Worm (Caenorhabditis elegans) whole organism, young adult: ENCODE measurements around the gene lrch-1.

Source experiments
- B0261.1 ChIP-seq: sonication (generic microtip); optimal IDR thresholded peaks from 2 replicates; lab custom pipeline; 2016; ENCODE audit warnings: mild to moderate bottlenecking, missing genetic modification characterization, moderate library complexity, missing compliant biosample characterization
- B0336.3 ChIP-seq: fragments of 200-800 bp; sonication (Bioruptor generic); IDR thresholded peaks from 2 replicates; pipeline ENCODE4 v1.3.6; 2022; ENCODE audit warnings: missing genetic modification characterization, missing compliant biosample characterization
- Y53G8AR.9 ChIP-seq: fragments of 200-800 bp; sonication (Bioruptor generic); conservative IDR thresholded peaks from 2 replicates; pipeline ENCODE4 v1.3.6; 2022; ENCODE audit warnings: missing genetic modification reagents, missing genetic modification characterization, missing compliant biosample characterization
- Y67H2A.10 ChIP-seq: fragments of 200-800 bp; sonication (Bioruptor generic); conservative IDR thresholded peaks from 2 replicates; pipeline ENCODE4 v1.3.6; 2022; ENCODE audit warnings: missing genetic modification reagents, missing genetic modification characterization, missing compliant biosample characterization
- Y95B8A.8 ChIP-seq: fragments of 200-800 bp; sonication (Bioruptor generic); IDR thresholded peaks from 2 replicates; pipeline ENCODE4 v1.3.6; 2022; ENCODE audit warnings: missing genetic modification reagents, missing genetic modification characterization, missing compliant biosample characterization
- aptf-2 ChIP-seq: fragments of 200-800 bp; sonication (Bioruptor generic); conservative IDR thresholded peaks from 2 replicates; pipeline ENCODE4 v1.3.6; 2022; ENCODE audit warnings: missing genetic modification reagents, missing genetic modification characterization, missing compliant biosample characterization
- atf-7 ChIP-seq: sonication (generic microtip); optimal IDR thresholded peaks from 2 replicates; lab custom pipeline; 2017; ENCODE audit warnings: mild to moderate bottlenecking, missing genetic modification characterization, missing compliant biosample characterization
- attf-5 ChIP-seq: fragments of 200-800 bp; sonication (Bioruptor generic); optimal IDR thresholded peaks from 2 replicates; lab custom pipeline; 2018; ENCODE audit warnings: mild to moderate bottlenecking, missing genetic modification characterization, missing compliant biosample characterization
- bed-1 ChIP-seq: fragments of 200-800 bp; sonication (Bioruptor generic); IDR thresholded peaks from 2 replicates; pipeline ENCODE4 v1.3.6; 2022; ENCODE audit warnings: missing genetic modification reagents, missing genetic modification characterization, missing compliant biosample characterization
- cebp-1 ChIP-seq, 2 experiments: fragments of 200-800 bp in 1 of 2; sonication (Bioruptor generic) in 1 of 2; sonication (generic microtip) in 1 of 2; IDR thresholded peaks in 1 of 2; optimal IDR thresholded peaks in 1 of 2; 2 replicates each; pipeline versions ENCODE4 v1.3.6 to Lab custom; 2017 to 2022; ENCODE audit warnings: missing compliant biosample characterization in 2 of 2, missing genetic modification characterization in 2 of 2, mild to moderate bottlenecking in 1 of 2, missing genetic modification reagents in 1 of 2, moderate library complexity in 1 of 2
- ceh-100 ChIP-seq: fragments of 200-800 bp; sonication (Bioruptor generic); IDR thresholded peaks from 2 replicates; pipeline ENCODE4 v1.3.6; 2022; ENCODE audit warnings: missing genetic modification reagents, missing genetic modification characterization, missing compliant biosample characterization
- egl-18 ChIP-seq: fragments of 200-800 bp; sonication (Bioruptor generic); IDR thresholded peaks from 2 replicates; pipeline ENCODE4 v1.3.6; 2022; ENCODE audit warnings: missing genetic modification reagents, missing genetic modification characterization, missing compliant biosample characterization
- egrh-3 ChIP-seq: fragments of 200-800 bp; sonication (Bioruptor generic); IDR thresholded peaks from 2 replicates; pipeline ENCODE4 v1.3.6; 2022; ENCODE audit warnings: missing genetic modification reagents, missing genetic modification characterization, missing compliant biosample characterization
- ets-4 ChIP-seq: fragments of 200-800 bp; sonication (Bioruptor generic); optimal IDR thresholded peaks from 2 replicates; lab custom pipeline; 2018; ENCODE audit warnings: mild to moderate bottlenecking, missing genetic modification characterization, missing compliant biosample characterization
- gei-17 ChIP-seq: fragments of 200-800 bp; sonication (Bioruptor generic); optimal IDR thresholded peaks from 2 replicates; lab custom pipeline; 2018; ENCODE audit warnings: mild to moderate bottlenecking, missing genetic modification characterization, missing compliant biosample characterization
- hmg-1.2 ChIP-seq: fragments of 200-800 bp; sonication (Bioruptor generic); IDR thresholded peaks from 2 replicates; pipeline ENCODE4 v1.3.6; 2022; ENCODE audit warnings: missing genetic modification reagents, missing genetic modification characterization, missing compliant biosample characterization
- hrde-1 ChIP-seq: sonication (generic microtip); optimal IDR thresholded peaks from 2 replicates; lab custom pipeline; 2016; ENCODE audit warnings: missing genetic modification characterization, mild to moderate bottlenecking, missing compliant biosample characterization, moderate library complexity, missing genotype, missing genetic modification reagents, borderline replicate concordance
- lin-26 ChIP-seq: fragments of 200-800 bp; sonication (Bioruptor generic); IDR thresholded peaks from 2 replicates; pipeline ENCODE4 v1.3.6; 2022; ENCODE audit warnings: missing genetic modification reagents, missing genetic modification characterization, missing compliant biosample characterization
- lin-35 ChIP-seq, 3 experiments: fragments of 150-350 bp in 2 of 3; sonication (generic microtip) in 1 of 3; optimal IDR thresholded peaks; 2 replicates each; lab custom pipeline; 2014 to 2018; ENCODE audit warnings: missing biosample characterization in 3 of 3, missing genetic modification characterization in 3 of 3, missing genetic modification reagents in 3 of 3
- lin-40 ChIP-seq: sonication (generic microtip); optimal IDR thresholded peaks from 2 replicates; lab custom pipeline; 2016; ENCODE audit warnings: missing genetic modification characterization, mild to moderate bottlenecking, missing compliant biosample characterization, missing genotype, missing genetic modification reagents
- lin-54 ChIP-seq: fragments of 200-800 bp; sonication (Bioruptor generic); optimal IDR thresholded peaks from 2 replicates; lab custom pipeline; 2018; ENCODE audit warnings: mild to moderate bottlenecking, missing genetic modification characterization, missing compliant biosample characterization
- madf-10 ChIP-seq: sonication (generic microtip); optimal IDR thresholded peaks from 2 replicates; lab custom pipeline; 2016; ENCODE audit warnings: mild to moderate bottlenecking, missing genetic modification characterization, missing compliant biosample characterization
- madf-3 ChIP-seq: fragments of 200-800 bp; sonication (Bioruptor generic); IDR thresholded peaks from 2 replicates; pipeline ENCODE4 v1.3.6; 2022; ENCODE audit warnings: missing genetic modification reagents, missing genetic modification characterization, missing compliant biosample characterization
- mel-28 ChIP-seq: sonication (generic microtip); optimal IDR thresholded peaks from 2 replicates; lab custom pipeline; 2016; ENCODE audit warnings: borderline replicate concordance, mild to moderate bottlenecking, missing genetic modification characterization, missing compliant biosample characterization
- mes-4 ChIP-seq: sonication (generic microtip); optimal IDR thresholded peaks from 2 replicates; lab custom pipeline; 2016; ENCODE audit warnings: missing genotype, missing genetic modification characterization, missing compliant biosample characterization
- mxl-1 ChIP-seq: sonication (generic microtip); optimal IDR thresholded peaks from 2 replicates; lab custom pipeline; 2016; ENCODE audit warnings: missing genetic modification characterization, missing compliant biosample characterization
- nfyb-1 ChIP-seq: fragments of 200-800 bp; sonication (Bioruptor generic); IDR thresholded peaks from 2 replicates; pipeline ENCODE4 v1.3.6; 2022; ENCODE audit warnings: missing genetic modification reagents, missing genetic modification characterization, missing compliant biosample characterization
- nhr-120 ChIP-seq: fragments of 200-800 bp; sonication (Bioruptor generic); IDR thresholded peaks from 2 replicates; pipeline ENCODE4 v1.3.6; 2022; ENCODE audit warnings: missing genetic modification characterization, missing compliant biosample characterization
- nhr-179 ChIP-seq: sonication (generic microtip); optimal IDR thresholded peaks from 2 replicates; lab custom pipeline; 2016; ENCODE audit warnings: mild to moderate bottlenecking, missing genetic modification characterization, missing compliant biosample characterization
- nhr-80 ChIP-seq: sonication (generic microtip); optimal IDR thresholded peaks from 2 replicates; lab custom pipeline; 2016; ENCODE audit warnings: missing genetic modification characterization, missing compliant biosample characterization
- nhr-90 ChIP-seq: sonication (generic microtip); optimal IDR thresholded peaks from 2 replicates; lab custom pipeline; 2016; ENCODE audit warnings: missing genotype, mild to moderate bottlenecking, missing genetic modification characterization, missing compliant biosample characterization
- pbrm-1 ChIP-seq: fragments of 200-800 bp; sonication (Bioruptor generic); IDR thresholded peaks from 2 replicates; pipeline ENCODE4 v1.3.6; 2022; ENCODE audit warnings: missing genetic modification reagents, missing genetic modification characterization, missing compliant biosample characterization
- snpc-1.3 ChIP-seq: sonication (generic microtip); optimal IDR thresholded peaks from 2 replicates; lab custom pipeline; 2017; ENCODE audit warnings: missing genetic modification characterization, mild to moderate bottlenecking, missing compliant biosample characterization, antibody characterized with exemption, moderate library complexity, missing genotype, missing genetic modification reagents; ENCODE audit not compliant: insufficient read depth
- tbx-9 ChIP-seq: sonication (generic microtip); optimal IDR thresholded peaks from 2 replicates; lab custom pipeline; 2016; ENCODE audit warnings: borderline replicate concordance, missing genetic modification characterization, inconsistent platforms, missing compliant biosample characterization
- unc-130 ChIP-seq: sonication (generic microtip); optimal IDR thresholded peaks from 2 replicates; lab custom pipeline; 2016; ENCODE audit warnings: missing genetic modification reagents, missing genetic modification characterization, missing compliant biosample characterization
- zfh-2 ChIP-seq: fragments of 200-800 bp; sonication (Bioruptor generic); conservative IDR thresholded peaks from 2 replicates; pipeline ENCODE4 v1.3.6; 2022; ENCODE audit warnings: missing genetic modification reagents, missing genetic modification characterization, missing compliant biosample characterization
- ztf-18 ChIP-seq: sonication (generic microtip); optimal IDR thresholded peaks from 2 replicates; lab custom pipeline; 2016; ENCODE audit warnings: missing genotype, mild to moderate bottlenecking, missing genetic modification characterization, missing compliant biosample characterization
- ztf-22 ChIP-seq: fragments of 200-800 bp; sonication (Bioruptor generic); optimal IDR thresholded peaks from 2 replicates; lab custom pipeline; 2018; ENCODE audit warnings: mild to moderate bottlenecking, missing genetic modification characterization, moderate library complexity, missing compliant biosample characterization
- ztf-26 ChIP-seq: sonication (generic microtip); optimal IDR thresholded peaks from 2 replicates; lab custom pipeline; 2017; ENCODE audit warnings: missing genetic modification characterization, missing compliant biosample characterization
- ztf-3 ChIP-seq: fragments of 200-800 bp; sonication (Bioruptor generic); optimal IDR thresholded peaks from 2 replicates; lab custom pipeline; 2018; ENCODE audit warnings: mild to moderate bottlenecking, missing genetic modification characterization, missing compliant biosample characterization

The lrch-1 gene

ce11 chrX:6251947-6252617 lies 35.6 kb upstream of the lrch-1 start (continued):
- TF ChIP-seq lin-54 (GFP tag; lab: Kevin White, UChicago) = no peak
- no peak for TF ChIP-seq ztf-18 (tag; lab: Kevin White, UChicago)
- no peak for TF ChIP-seq tbx-9
- peak; percentile 17 for TF ChIP-seq attf-5 (GFP tag; lab: Kevin White, UChicago)
- TF ChIP-seq madf-3 (GFP tag; lab: Robert Waterston, UW) = no peak
- peak; percentile 58 for TF ChIP-seq pbrm-1 (GFP tag; lab: Robert Waterston, UW)
- peak; percentile 8 for TF ChIP-seq atf-7
- TF ChIP-seq nhr-120 = no peak
- no peak for TF ChIP-seq egl-18 (GFP tag; lab: Robert Waterston, UW)
- TF ChIP-seq Y95B8A.8 = 0 out of 2 replicates have a peak, but pooled peaks have one; percentile 47

ce11 chrX:6251321-6251720 lies 34.9 kb upstream of the lrch-1 start:
- TF ChIP-seq nhr-179 = no peak
- no peak for TF ChIP-seq ztf-3
- no peak for TF ChIP-seq ztf-26 (tag; lab: Kevin White, UChicago)
- no peak for TF ChIP-seq aptf-2
- no peak for TF ChIP-seq egl-18 (GFP tag; lab: Robert Waterston, UW)
- no peak for TF ChIP-seq mes-4 (tag; lab: Kevin White, UChicago)
- TF ChIP-seq B0261.1 = no peak
- TF ChIP-seq mxl-1 = no peak
- no peak for TF ChIP-seq lin-54 (GFP tag; lab: Kevin White, UChicago)
- no peak for TF ChIP-seq hrde-1
- TF ChIP-seq zfh-2 (GFP tag; lab: Robert Waterston, UW) = no peak
- TF ChIP-seq madf-10 (tag; lab: Kevin White, UChicago) = no peak
- TF ChIP-seq Y67H2A.10 (GFP tag; lab: Robert Waterston, UW) = no peak
- TF ChIP-seq, all 124 proteins: peak for 0

DNA sequence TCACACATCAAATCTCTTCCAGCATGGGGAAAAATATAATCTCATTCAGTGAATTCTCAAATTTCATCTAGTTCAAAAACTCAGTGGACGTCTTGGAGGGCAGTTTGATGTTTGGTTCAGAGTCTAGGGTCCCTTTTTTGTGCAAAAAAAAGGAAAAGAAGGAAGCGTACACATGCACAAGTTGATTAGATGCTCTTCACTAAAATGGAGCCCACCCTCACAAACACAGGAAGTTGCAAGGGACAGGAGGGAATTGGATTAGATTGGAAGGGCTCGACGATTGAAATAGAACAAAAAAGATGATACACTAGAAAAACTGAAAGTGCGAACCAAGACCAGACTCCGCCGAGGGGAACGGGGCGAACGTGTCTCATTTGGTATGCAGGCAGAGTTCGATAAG lies 34.4 kb upstream of the lrch-1 start:
- no peak for TF ChIP-seq nhr-90
- TF ChIP-seq lin-35 (GFP tag; optimal IDR thresholded peaks at IDR 0.05; lab: Kevin White, UChicago) = peak in 1 of 3 experiments; percentile 35

- TF ChIP-seq hmg-1.2 (GFP tag; lab: Robert Waterston, UW) (peak; percentile 31; the same call in 1 of the 2 replicates), zfh-2 (GFP tag; lab: Robert Waterston, UW) (0 out of 2 replicates have a peak, but pooled peaks have one; percentile 33), snpc-1.3 (no peak), egrh-3 (GFP tag; lab: Robert Waterston, UW) (no peak), ceh-100 (GFP tag; lab: Robert Waterston, UW) (no peak), cebp-1 (GFP tag; IDR thresholded peaks at IDR 0.05; lab: Robert Waterston, UW) (no peak), cebp-1 (tag; optimal IDR thresholded peaks at IDR 0.05; lab: Kevin White, UChicago) (peak; percentile 49), lin-26 (GFP tag; lab: Robert Waterston, UW) (no peak), nhr-80 (tag; lab: Kevin White, UChicago) (peak; percentile 84), B0336.3 (0 out of 2 replicates have a peak, but pooled peaks have one; percentile 29), Y53G8AR.9 (GFP tag; lab: Robert Waterston, UW) (0 out of 2 replicates have a peak, but pooled peaks have one; percentile 40), tbx-9 (no peak), lin-40 (tag; lab: Kevin White, UChicago) (peak; percentile 16), nfyb-1 (GFP tag; lab: Robert Waterston, UW) (0 out of 2 replicates have a peak, but pooled peaks have one; percentile 38), bed-1 (no peak), Y95B8A.8 (no peak), madf-10 (tag; lab: Kevin White, UChicago) (no peak), mel-28 (no peak), unc-130 (GFP tag; lab: Kevin White, UChicago) (no peak), ets-4 (no peak), gei-17 (GFP tag; lab: Kevin White, UChicago) (peak; percentile 9), ztf-22 (GFP tag; lab: Kevin White, UChicago) (peak; percentile 28)
Measured at ce11 chrX:6250272-6250752, 33.9 kb upstream of the lrch-1 start.
